Worm (Caenorhabditis elegans) whole organism, L1 larva: Measurements from ENCODE around the gene ufl-1.
A peak's percentile ranks its signal among the peaks of the same experiment; 100 is the strongest.

ENCODE experiments used
- C16A3.4 ChIP-seq: fragments of 150-350 bp; optimal IDR thresholded peaks from 2 replicates; lab custom pipeline; 2014; ENCODE audit warnings: missing biosample characterization, missing genetic modification characterization
- F16B12.6 ChIP-seq: fragments of 150-350 bp; optimal IDR thresholded peaks from 2 replicates; lab custom pipeline; 2014; ENCODE audit warnings: missing biosample characterization, missing genetic modification characterization
- Y116A8C.19 ChIP-seq: sonication (generic microtip); optimal IDR thresholded peaks from 2 replicates; lab custom pipeline; 2016; ENCODE audit warnings: missing compliant biosample characterization, missing genetic modification characterization, borderline replicate concordance
- aha-1 ChIP-seq: fragments of 150-350 bp; optimal IDR thresholded peaks from 2 replicates; lab custom pipeline; 2014; ENCODE audit warnings: missing biosample characterization, missing genetic modification characterization
- ceh-63 ChIP-seq: fragments of 200-800 bp; sonication (Bioruptor generic); optimal IDR thresholded peaks from 2 replicates; lab custom pipeline; 2018; ENCODE audit warnings: mild to moderate bottlenecking, missing genetic modification characterization, missing compliant biosample characterization
- ceh-82 ChIP-seq, 3 experiments: fragments of 150-350 bp in 1 of 3; sonication (generic microtip) in 2 of 3; optimal IDR thresholded peaks; 2 replicates each; lab custom pipeline; 2014 to 2017; ENCODE audit warnings: missing biosample characterization in 3 of 3, missing genetic modification characterization in 3 of 3
- ceh-88 ChIP-seq: fragments of 200-800 bp; sonication (Bioruptor generic); IDR thresholded peaks from 2 replicates; pipeline ENCODE4 v1.3.6; 2022; ENCODE audit warnings: missing genetic modification characterization, missing compliant biosample characterization
- dpl-1 ChIP-seq, 3 experiments: fragments of 150-350 bp in 2 of 3; sonication (generic microtip) in 1 of 3; optimal IDR thresholded peaks; 2 replicates each; lab custom pipeline; 2014 to 2017; ENCODE audit warnings: missing biosample characterization in 3 of 3, missing genetic modification characterization in 3 of 3, missing genetic modification reagents in 3 of 3
- efl-1 ChIP-seq, 4 experiments: fragments of 150-350 bp; optimal IDR thresholded peaks in 3 of 4; peaks in 1 of 4; 1 replicate in 1 of 4; 2 replicates in 3 of 4; lab custom pipeline; 2014; ENCODE audit warnings: missing biosample characterization in 2 of 4, missing genetic modification characterization in 2 of 4, missing genetic modification reagents in 2 of 4
- egl-13 ChIP-seq: sonication (generic microtip); optimal IDR thresholded peaks from 2 replicates; lab custom pipeline; 2016; ENCODE audit warnings: missing genotype, missing genetic modification reagents, missing genetic modification characterization, missing compliant biosample characterization
- elt-2 ChIP-seq: sonication (generic microtip); optimal IDR thresholded peaks from 2 replicates; lab custom pipeline; 2016; ENCODE audit warnings: missing genetic modification characterization, mild to moderate bottlenecking, inconsistent platforms, missing compliant biosample characterization, missing genetic modification reagents
- elt-3 ChIP-seq, 6 experiments: fragments of 150-350 bp in 1 of 6; sonication (generic microtip); optimal IDR thresholded peaks; 2 replicates each; lab custom pipeline; 2017 to 2018; ENCODE audit warnings: missing biosample characterization in 6 of 6, missing genetic modification characterization in 6 of 6, inconsistent platforms in 1 of 6
- fkh-10 ChIP-seq: sonication (generic microtip); optimal IDR thresholded peaks from 2 replicates; lab custom pipeline; 2017; ENCODE audit warnings: missing biosample characterization, missing genetic modification reagents, missing genetic modification characterization
- fkh-4 ChIP-seq: sonication (generic microtip); optimal IDR thresholded peaks from 2 replicates; lab custom pipeline; 2016; ENCODE audit warnings: missing compliant biosample characterization, missing genetic modification characterization, borderline replicate concordance
- fos-1 ChIP-seq: fragments of 150-350 bp; optimal IDR thresholded peaks from 2 replicates; lab custom pipeline; 2014; ENCODE audit warnings: missing biosample characterization, missing genetic modification characterization
- grh-1 ChIP-seq: fragments of 200-800 bp; sonication (Bioruptor generic); IDR thresholded peaks from 2 replicates; pipeline ENCODE4 v1.3.6; 2022; ENCODE audit warnings: missing genetic modification reagents, missing genetic modification characterization, missing compliant biosample characterization
- hlh-17 ChIP-seq: fragments of 200-800 bp; sonication (Bioruptor generic); optimal IDR thresholded peaks from 2 replicates; lab custom pipeline; 2018; ENCODE audit warnings: missing genetic modification characterization, mild to moderate bottlenecking, missing compliant biosample characterization, moderate library complexity, borderline replicate concordance
- hlh-4 ChIP-seq: sonication (generic microtip); optimal IDR thresholded peaks from 2 replicates; lab custom pipeline; 2016; ENCODE audit warnings: mild to moderate bottlenecking, missing genetic modification characterization, missing compliant biosample characterization
- lin-13 ChIP-seq: fragments of 150-350 bp; optimal IDR thresholded peaks from 2 replicates; lab custom pipeline; 2014; ENCODE audit warnings: missing biosample characterization, missing genetic modification reagents, missing genetic modification characterization
- lin-14 ChIP-seq: fragments of 200-800 bp; sonication (Bioruptor generic); optimal IDR thresholded peaks from 2 replicates; lab custom pipeline; 2018; ENCODE audit warnings: mild to moderate bottlenecking, missing genetic modification characterization, moderate library complexity, missing compliant biosample characterization
- lsy-2 ChIP-seq, 2 experiments: fragments of 150-350 bp; optimal IDR thresholded peaks; 2 replicates each; lab custom pipeline; 2014; ENCODE audit warnings: missing biosample characterization in 2 of 2, missing genetic modification characterization in 2 of 2
- mdl-1 ChIP-seq, 2 experiments: fragments of 150-350 bp; optimal IDR thresholded peaks; 2 replicates each; lab custom pipeline; 2014 to 2017; ENCODE audit warnings: missing biosample characterization in 2 of 2, missing genetic modification characterization in 2 of 2, inconsistent platforms in 1 of 2
- mef-2 ChIP-seq: fragments of 150-350 bp; optimal IDR thresholded peaks from 2 replicates; lab custom pipeline; 2014; ENCODE audit warnings: missing biosample characterization, missing genetic modification characterization
- mep-1 ChIP-seq: fragments of 150-350 bp; optimal IDR thresholded peaks from 2 replicates; lab custom pipeline; 2014; ENCODE audit warnings: missing biosample characterization, missing genetic modification characterization
- nhr-11 ChIP-seq: fragments of 150-350 bp; optimal IDR thresholded peaks from 2 replicates; lab custom pipeline; 2014; ENCODE audit warnings: missing biosample characterization, missing genetic modification characterization
- nhr-12 ChIP-seq: sonication (generic microtip); optimal IDR thresholded peaks from 2 replicates; lab custom pipeline; 2017; ENCODE audit warnings: missing biosample characterization, missing genetic modification characterization
- nhr-20 ChIP-seq: sonication (generic microtip); optimal IDR thresholded peaks from 2 replicates; lab custom pipeline; 2016; ENCODE audit warnings: mild to moderate bottlenecking, missing genetic modification characterization, missing compliant biosample characterization
- nhr-28 ChIP-seq: fragments of 150-350 bp; optimal IDR thresholded peaks from 2 replicates; lab custom pipeline; 2014; ENCODE audit warnings: missing biosample characterization, missing genetic modification characterization
- nhr-47 ChIP-seq: sonication (generic microtip); optimal IDR thresholded peaks from 2 replicates; lab custom pipeline; 2016; ENCODE audit warnings: mild to moderate bottlenecking, missing genetic modification characterization, moderate library complexity, missing compliant biosample characterization
- nhr-71 ChIP-seq: sonication (generic microtip); optimal IDR thresholded peaks from 2 replicates; lab custom pipeline; 2016; ENCODE audit warnings: mild to moderate bottlenecking, missing genetic modification characterization, moderate library complexity, missing compliant biosample characterization
- nhr-77 ChIP-seq: fragments of 150-350 bp; optimal IDR thresholded peaks from 2 replicates; lab custom pipeline; 2014; ENCODE audit warnings: missing biosample characterization, missing genetic modification characterization
- nhr-85 ChIP-seq: sonication (generic microtip); peaks from one replicate; lab custom pipeline; 2016; ENCODE audit warnings: missing genetic modification characterization, inconsistent platforms, missing compliant biosample characterization
- rnt-1 ChIP-seq: sonication (generic microtip); optimal IDR thresholded peaks from 2 replicates; lab custom pipeline; 2016; ENCODE audit warnings: mild to moderate bottlenecking, missing genetic modification characterization, moderate library complexity, missing compliant biosample characterization
- skn-1 ChIP-seq: fragments of 150-350 bp; optimal IDR thresholded peaks from 2 replicates; lab custom pipeline; 2014; ENCODE audit warnings: missing biosample characterization, missing genetic modification characterization
- snpc-4 ChIP-seq: fragments of 150-350 bp; optimal IDR thresholded peaks from 2 replicates; lab custom pipeline; 2014; ENCODE audit warnings: missing biosample characterization, missing genetic modification characterization
- snu-23 ChIP-seq: sonication (generic microtip); optimal IDR thresholded peaks from 2 replicates; lab custom pipeline; 2016; ENCODE audit warnings: missing genetic modification characterization, missing compliant biosample characterization
- sox-4 ChIP-seq: sonication (generic microtip); optimal IDR thresholded peaks from 2 replicates; lab custom pipeline; 2016; ENCODE audit warnings: missing genetic modification characterization, missing compliant biosample characterization
- sup-37 ChIP-seq: fragments of 200-800 bp; sonication (Bioruptor generic); optimal IDR thresholded peaks from 2 replicates; lab custom pipeline; 2018; ENCODE audit warnings: mild to moderate bottlenecking, missing genetic modification characterization, missing compliant biosample characterization
- swsn-7 ChIP-seq: sonication (generic microtip); optimal IDR thresholded peaks from 2 replicates; lab custom pipeline; 2016; ENCODE audit warnings: missing genetic modification characterization, missing compliant biosample characterization
- unc-130 ChIP-seq: fragments of 150-350 bp; optimal IDR thresholded peaks from 2 replicates; lab custom pipeline; 2017; ENCODE audit warnings: missing biosample characterization, missing genetic modification characterization, inconsistent platforms
- unc-30 ChIP-seq: sonication (generic microtip); optimal IDR thresholded peaks from 2 replicates; lab custom pipeline; 2017; ENCODE audit warnings: missing biosample characterization, missing genetic modification characterization
- unc-86 ChIP-seq: sonication (generic microtip); optimal IDR thresholded peaks from 2 replicates; lab custom pipeline; 2016; ENCODE audit warnings: missing genetic modification characterization, missing compliant biosample characterization
- unc-98 ChIP-seq: fragments of 200-800 bp; sonication (Bioruptor generic); IDR thresholded peaks from 2 replicates; pipeline ENCODE4 v1.3.6; 2022; ENCODE audit warnings: missing genetic modification characterization, missing compliant biosample characterization
- ztf-11 ChIP-seq, 2 experiments: sonication (generic microtip); optimal IDR thresholded peaks; 2 replicates each; lab custom pipeline; 2016 to 2017; ENCODE audit warnings: missing genetic modification characterization in 2 of 2, missing biosample characterization in 1 of 2, missing compliant biosample characterization in 1 of 2
- ztf-4 ChIP-seq: fragments of 150-350 bp; optimal IDR thresholded peaks from 2 replicates; lab custom pipeline; 2014; ENCODE audit warnings: missing biosample characterization, missing genetic modification characterization

ufl-1 gene

DNA sequence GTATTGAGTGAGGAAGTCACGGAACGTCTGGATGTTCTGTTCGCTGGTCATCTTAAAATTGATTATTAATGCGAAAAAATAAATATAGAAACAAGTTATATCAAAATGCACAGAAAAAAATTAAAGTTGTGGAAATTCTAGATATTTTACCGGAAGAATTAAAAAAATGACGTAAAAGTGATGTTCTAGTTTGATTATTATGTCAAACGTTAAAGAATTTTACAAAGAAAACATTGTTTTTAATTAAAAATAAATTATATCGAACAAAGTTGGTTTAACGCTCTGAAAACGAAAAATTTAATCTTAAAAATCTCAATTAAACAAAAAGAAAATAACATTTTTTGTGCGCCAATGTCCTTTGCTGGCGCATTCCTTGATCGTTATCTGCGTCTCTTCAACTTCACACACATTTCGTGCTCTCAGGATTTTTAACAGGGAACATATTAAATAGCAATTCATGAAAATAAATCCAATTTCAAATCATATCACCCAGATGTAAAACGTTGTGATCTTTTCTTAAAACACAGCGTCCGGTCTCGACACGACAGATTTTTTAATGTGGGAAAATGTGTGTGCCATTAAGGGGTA lies 8.0 kb upstream of the ufl-1 start, which contains the start of gene tin-9.1 (continued):
- TF ChIP-seq fkh-4 (tag; lab: Kevin White, UChicago), result peak; percentile 28
- TF ChIP-seq ceh-82 (tag; optimal IDR thresholded peaks at IDR 0.05; lab: Kevin White, UChicago), result peak; percentile 75 to 87 (median 77)
- peak; percentile 87 for TF ChIP-seq swsn-7
- peak in 1 of 2 experiments; percentile 69 for TF ChIP-seq ztf-11 (tag; optimal IDR thresholded peaks at IDR 0.05; lab: Kevin White, UChicago)
- peak; percentile 83 for TF ChIP-seq rnt-1 (tag; lab: Kevin White, UChicago)
- no peak for TF ChIP-seq unc-30 (tag; lab: Kevin White, UChicago)
- peak; percentile 68 to 83 (median 81) for TF ChIP-seq dpl-1 (GFP tag; optimal IDR thresholded peaks at IDR 0.05; lab: Kevin White, UChicago)
- peak; percentile 78 for TF ChIP-seq C16A3.4
- peak; percentile 89 to 92 for TF ChIP-seq lsy-2 (tag; optimal IDR thresholded peaks at IDR 0.05; lab: Kevin White, UChicago)
- TF ChIP-seq Y116A8C.19 (tag; lab: Kevin White, UChicago), result no peak
- peak; percentile 68 for TF ChIP-seq fos-1
- TF ChIP-seq snpc-4 (tag; lab: Kevin White, UChicago), result peak; percentile 80
- peak; percentile 86 for TF ChIP-seq nhr-47 (tag; lab: Kevin White, UChicago)
- peak in 2 of 6 experiments; percentile 53 to 75 for TF ChIP-seq elt-3 (tag; optimal IDR thresholded peaks at IDR 0.05; lab: Kevin White, UChicago)
- TF ChIP-seq egl-13 (tag; lab: Kevin White, UChicago), result peak; percentile 72
- peak; percentile 64 for TF ChIP-seq nhr-77
- peak; percentile 75 for TF ChIP-seq ceh-88 (GFP tag; lab: Robert Waterston, UW)
- TF ChIP-seq elt-2 (tag; lab: Kevin White, UChicago), result peak; percentile 30
- TF ChIP-seq hlh-17 (GFP tag; lab: Kevin White, UChicago), result no peak
- no peak for TF ChIP-seq ceh-63 (GFP tag; lab: Kevin White, UChicago)
- peak; percentile 76 for TF ChIP-seq unc-86 (tag; lab: Kevin White, UChicago)
- TF ChIP-seq nhr-20 (tag; lab: Kevin White, UChicago), result peak; percentile 91

DNA sequence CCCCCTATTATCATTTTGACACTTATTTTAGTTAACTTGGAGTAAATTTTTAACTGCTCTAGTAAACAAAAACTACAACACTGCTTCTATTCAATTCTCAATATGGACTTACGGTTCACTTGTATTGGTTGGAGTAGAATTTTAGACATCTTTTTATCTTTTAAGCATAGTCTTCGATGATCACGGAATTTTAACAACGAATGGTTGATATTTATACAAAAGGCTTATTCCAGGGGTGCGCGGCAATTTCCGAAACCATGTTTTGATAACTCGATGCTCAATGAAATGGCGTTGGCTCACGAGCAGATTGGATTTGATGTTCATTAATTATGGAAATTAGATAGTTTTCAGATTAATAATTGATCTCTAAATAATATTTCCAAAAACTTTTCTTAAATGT lies 6.8 kb upstream of the ufl-1 start:
- TF ChIP-seq sox-4 (tag; lab: Kevin White, UChicago), result no peak
- TF ChIP-seq nhr-85 (tag; lab: Kevin White, UChicago), result no peak
- no peak for TF ChIP-seq nhr-71 (tag; lab: Kevin White, UChicago)
- TF ChIP-seq hlh-4 (tag; lab: Kevin White, UChicago), result no peak
- no peak for TF ChIP-seq mef-2 (tag; lab: Kevin White, UChicago)
- no peak for TF ChIP-seq nhr-20 (tag; lab: Kevin White, UChicago)
- TF ChIP-seq grh-1 (GFP tag; lab: Robert Waterston, UW), result no peak
- no peak for TF ChIP-seq mep-1 (tag; lab: Kevin White, UChicago)
- TF ChIP-seq ztf-4 (tag; lab: Kevin White, UChicago), result no peak

DNA sequence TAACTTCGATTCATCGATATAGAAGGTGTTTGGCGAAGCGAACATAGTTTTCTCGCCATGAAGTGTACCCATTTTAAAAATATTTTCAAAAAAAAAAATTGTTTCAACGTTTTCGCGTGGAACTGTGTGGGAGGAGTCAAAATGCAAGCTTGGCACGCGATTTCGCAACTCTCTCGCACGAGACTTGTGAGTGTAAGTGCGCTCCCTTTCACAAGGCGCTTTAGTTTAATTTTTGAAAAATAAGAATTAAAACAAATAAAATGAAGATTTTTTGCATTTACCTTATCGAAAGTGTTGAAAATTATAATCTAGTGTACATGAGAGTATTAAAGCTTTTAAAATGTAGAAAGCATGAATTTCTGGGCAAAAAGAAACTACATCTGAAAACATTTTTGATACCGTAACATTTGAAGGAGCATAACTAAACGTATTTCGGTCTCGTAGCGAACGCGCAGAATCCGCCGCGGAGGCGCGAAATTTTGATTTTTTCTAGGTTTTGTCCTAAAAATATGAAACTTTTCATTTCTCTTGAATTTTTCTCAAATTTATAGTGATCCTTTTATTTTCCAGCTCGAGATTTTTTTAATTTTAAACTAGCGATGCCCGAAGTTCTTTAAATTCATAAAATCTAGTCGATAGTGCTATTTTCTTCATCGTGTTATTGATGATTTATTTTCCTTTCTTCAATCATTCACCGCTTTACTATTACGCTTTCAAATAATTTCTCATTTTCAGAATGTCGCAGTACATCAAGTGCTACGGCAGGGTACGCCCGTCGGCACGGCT lies 3.0 kb upstream of the ufl-1 start, which contains the start of the genes cogc-2 and klp-18:
Gene cogc-2, minus strand, starts transcription at position 105 of the 786 bp plus-strand sequence.
Gene klp-18, plus strand, starts transcription at position 736 of the 786 bp plus-strand sequence.
- TF ChIP-seq nhr-77 (peak; percentile 68), lin-13 (GFP tag; lab: Kevin White, UChicago) (peak; percentile 70), swsn-7 (peak; percentile 83), nhr-28 (tag; lab: Kevin White, UChicago) (no peak), ceh-82 (tag; optimal IDR thresholded peaks at IDR 0.05; lab: Kevin White, UChicago) (peak; percentile 63 to 86 (median 75)), fos-1 (peak; percentile 44), unc-130 (tag; lab: Kevin White, UChicago) (peak; percentile 96), unc-30 (tag; lab: Kevin White, UChicago) (no peak), unc-98 (no peak), fkh-10 (peak; percentile 51), efl-1 (optimal IDR thresholded peaks at IDR 0.05; lab: Kevin White, UChicago) (peak; percentile 96 to 97), efl-1 (GFP tag; optimal IDR thresholded peaks at IDR 0.05 in 1 of 2; lab: Kevin White, UChicago) (peak; percentile 95 to 99), aha-1 (tag; lab: Kevin White, UChicago) (no peak), snu-23 (peak; percentile 91), hlh-4 (tag; lab: Kevin White, UChicago) (no peak), nhr-12 (tag; lab: Kevin White, UChicago) (no peak), lin-14 (GFP tag; lab: Kevin White, UChicago) (peak; percentile 83), sup-37 (GFP tag; lab: Kevin White, UChicago) (no peak), skn-1 (tag; lab: Kevin White, UChicago) (peak; percentile 95), dpl-1 (GFP tag; optimal IDR thresholded peaks at IDR 0.05; lab: Kevin White, UChicago) (peak; percentile 91 to 96 (median 95)), mdl-1 (tag; optimal IDR thresholded peaks at IDR 0.05; lab: Kevin White, UChicago) (peak in 1 of 2 experiments; percentile 88), F16B12.6 (tag; lab: Kevin White, UChicago) (peak; percentile 50), nhr-11 (tag; lab: Kevin White, UChicago) (peak; percentile 7)
